Worm (Caenorhabditis elegans): ENCODE results near the gene C50F4.12.

ce11 chrV:9539638-9540037 lies at the start of gene C50F4.12:
- TF ChIP-seq nhr-19 (GFP tag; conservative IDR thresholded peaks at IDR 0.05) (no peak), rnt-1 (tag; optimal IDR thresholded peaks at IDR 0.05) (no peak)
